Worm (Caenorhabditis elegans) whole organism, L4 larva: ENCODE data around the gene Y69F12A.1.

Source experiments
- F37D6.2 ChIP-seq: sonication (generic microtip); optimal IDR thresholded peaks from 2 replicates; lab custom pipeline; 2016; ENCODE audit warnings: mild to moderate bottlenecking, missing genetic modification characterization, missing compliant biosample characterization
- R02D3.7 ChIP-seq: fragments of 150-350 bp; sonication (generic microtip); optimal IDR thresholded peaks from 3 replicates; lab custom pipeline; 2014; ENCODE audit warnings: missing biosample characterization, missing genetic modification characterization
- T26A8.4 ChIP-seq: fragments of 200-800 bp; sonication (Bioruptor generic); IDR thresholded peaks from 2 replicates; pipeline ENCODE4 v1.3.6; 2022; ENCODE audit warnings: missing genetic modification characterization, missing compliant biosample characterization
- aha-1 ChIP-seq: fragments of 150-350 bp; peaks from one replicate; lab custom pipeline; 2014; ENCODE audit warnings: missing biosample characterization, missing genetic modification characterization
- aly-2 ChIP-seq: sonication (generic microtip); optimal IDR thresholded peaks from 2 replicates; lab custom pipeline; 2018; ENCODE audit warnings: missing biosample characterization, missing genetic modification characterization
- daf-16 ChIP-seq, 3 experiments: sonication (generic microtip); optimal IDR thresholded peaks; 2 replicates each; lab custom pipeline; 2016 to 2017; ENCODE audit warnings: missing genetic modification characterization in 3 of 3, missing genetic modification reagents in 3 of 3, mild to moderate bottlenecking in 2 of 3, missing compliant biosample characterization in 2 of 3, missing biosample characterization in 1 of 3, moderate library complexity in 1 of 3
- daf-8 ChIP-seq: fragments of 200-800 bp; sonication (Bioruptor generic); IDR thresholded peaks from 2 replicates; pipeline ENCODE4 v1.3.6; 2022; ENCODE audit warnings: missing genetic modification characterization, missing compliant biosample characterization
- dmd-6 ChIP-seq: fragments of 200-800 bp; sonication (Bioruptor generic); IDR thresholded peaks from 2 replicates; pipeline ENCODE4 v1.3.6; 2022; ENCODE audit warnings: missing genetic modification reagents, missing genetic modification characterization, missing compliant biosample characterization
- hlh-11 ChIP-seq: fragments of 200-800 bp; sonication (Bioruptor generic); optimal IDR thresholded peaks from 2 replicates; lab custom pipeline; 2018; ENCODE audit warnings: mild to moderate bottlenecking, missing genetic modification characterization, missing compliant biosample characterization
- hmg-1.1 ChIP-seq: fragments of 200-800 bp; sonication (Bioruptor generic); IDR thresholded peaks from 2 replicates; pipeline ENCODE4 v1.3.6; 2022; ENCODE audit warnings: missing genetic modification reagents, missing genetic modification characterization, missing compliant biosample characterization
- lin-13 ChIP-seq: fragments of 150-350 bp; optimal IDR thresholded peaks from 2 replicates; lab custom pipeline; 2014; ENCODE audit warnings: missing biosample characterization, missing genetic modification reagents, missing genetic modification characterization
- lin-15B ChIP-seq: fragments of 150-350 bp; sonication (generic microtip); optimal IDR thresholded peaks from 3 replicates; lab custom pipeline; 2014; ENCODE audit warnings: missing biosample characterization, missing genetic modification characterization
- lin-39 ChIP-seq: fragments of 150-350 bp; optimal IDR thresholded peaks from 2 replicates; lab custom pipeline; 2014; ENCODE audit warnings: missing biosample characterization, missing genetic modification reagents, missing genetic modification characterization
- lir-3 ChIP-seq: sonication (generic microtip); optimal IDR thresholded peaks from 2 replicates; lab custom pipeline; 2016; ENCODE audit warnings: mild to moderate bottlenecking, missing genetic modification characterization, missing compliant biosample characterization
- nhr-76 ChIP-seq: fragments of 150-350 bp; optimal IDR thresholded peaks from 2 replicates; lab custom pipeline; 2014; ENCODE audit warnings: missing biosample characterization, missing genetic modification characterization
- php-3 ChIP-seq: fragments of 200-800 bp; sonication (Bioruptor generic); IDR thresholded peaks from 2 replicates; pipeline ENCODE4 v1.3.6; 2022; ENCODE audit warnings: missing genetic modification reagents, missing genetic modification characterization, missing compliant biosample characterization
- sdz-12 ChIP-seq: fragments of 200-800 bp; sonication (Bioruptor generic); optimal IDR thresholded peaks from 2 replicates; lab custom pipeline; 2018; ENCODE audit warnings: mild to moderate bottlenecking, missing genetic modification characterization, missing compliant biosample characterization
- snpc-1.2 ChIP-seq: fragments of 200-800 bp; sonication (Bioruptor generic); IDR thresholded peaks from 2 replicates; pipeline ENCODE4 v1.3.6; 2022; ENCODE audit warnings: missing genetic modification reagents, missing genetic modification characterization, missing compliant biosample characterization
- spr-3 ChIP-seq: fragments of 200-800 bp; sonication (Bioruptor generic); optimal IDR thresholded peaks from 2 replicates; lab custom pipeline; 2018; ENCODE audit warnings: mild to moderate bottlenecking, missing genetic modification characterization, missing compliant biosample characterization
- tag-97 ChIP-seq: fragments of 200-800 bp; sonication (Bioruptor generic); IDR thresholded peaks from 2 replicates; pipeline ENCODE4 v1.3.6; 2022; ENCODE audit warnings: missing genetic modification characterization, missing compliant biosample characterization
- tra-1 ChIP-seq: fragments of 200-800 bp; sonication (Bioruptor generic); IDR thresholded peaks from 2 replicates; pipeline ENCODE4 v1.3.6; 2022; ENCODE audit warnings: missing genetic modification reagents, missing genetic modification characterization, missing compliant biosample characterization
- unc-62 ChIP-seq, 3 experiments: fragments of 150-350 bp in 1 of 3; sonication (generic microtip); optimal IDR thresholded peaks in 2 of 3; peaks in 1 of 3; 1 replicate in 1 of 3; 2 replicates in 2 of 3; lab custom pipeline; 2014 to 2017; ENCODE audit warnings: missing biosample characterization in 3 of 3, missing genetic modification characterization in 3 of 3, missing genetic modification reagents in 3 of 3, missing genotype in 1 of 3
- zip-2 ChIP-seq: fragments of 150-350 bp; optimal IDR thresholded peaks from 2 replicates; lab custom pipeline; 2014; ENCODE audit warnings: missing biosample characterization, missing genetic modification characterization

Gene Y69F12A.1

ce11 chrIII:7499421-7499902 is 42.7 kb downstream of the Y69F12A.1 start, which contains the start of the genes C07H6.9 and sap-140 (continued):
- no peak for TF ChIP-seq tra-1 (GFP tag; lab: Robert Waterston, UW)
- no peak for TF ChIP-seq R02D3.7 (tag; lab: Kevin White, UChicago)
- no peak for TF ChIP-seq sdz-12 (GFP tag; lab: Kevin White, UChicago)
- TF ChIP-seq zip-2 (tag; lab: Kevin White, UChicago) = peak; percentile 35
- TF ChIP-seq hlh-11 = peak; percentile 62
- peak; percentile 99 for TF ChIP-seq aha-1
- TF ChIP-seq F37D6.2 = peak; percentile 56
- peak; percentile 61 for TF ChIP-seq T26A8.4 (GFP tag; lab: Robert Waterston, UW)
- no peak for TF ChIP-seq php-3
- TF ChIP-seq lir-3 (tag; lab: Kevin White, UChicago) = no peak
- no peak for TF ChIP-seq lin-39 (tag; lab: Kevin White, UChicago)
- no peak for TF ChIP-seq daf-8
- TF ChIP-seq lin-13 = no peak
- TF ChIP-seq nhr-76 (tag; lab: Kevin White, UChicago) = no peak
- TF ChIP-seq hmg-1.1 = peak; percentile 56; the same call in 1 of the 2 replicates
- peak in 1 of 2 experiments; percentile 15 for TF ChIP-seq daf-16 (GFP tag; optimal IDR thresholded peaks at IDR 0.05; lab: Kevin White, UChicago)
- peak; percentile 47 for TF ChIP-seq daf-16 (tag; optimal IDR thresholded peaks at IDR 0.05; lab: Kevin White, UChicago)
- TF ChIP-seq spr-3 (GFP tag; lab: Kevin White, UChicago) = no peak
- no peak for TF ChIP-seq aly-2 (tag; lab: Kevin White, UChicago)
- no peak for TF ChIP-seq snpc-1.2 (GFP tag; lab: Robert Waterston, UW)
- no peak for TF ChIP-seq unc-62 (GFP tag; optimal IDR thresholded peaks at IDR 0.05 in 1 of 2; lab: Kevin White, UChicago)
- TF ChIP-seq unc-62 (tag; optimal IDR thresholded peaks at IDR 0.05; lab: Kevin White, UChicago) = no peak
- TF ChIP-seq lin-15B (tag; lab: Kevin White, UChicago) = no peak
- peak; percentile 53 for TF ChIP-seq dmd-6 (GFP tag; lab: Robert Waterston, UW)
- TF ChIP-seq tag-97 (GFP tag; lab: Robert Waterston, UW) = no peak

- peak; percentile 70 for TF ChIP-seq aha-1
- no peak for TF ChIP-seq daf-16 (GFP tag; optimal IDR thresholded peaks at IDR 0.05; lab: Kevin White, UChicago)
- TF ChIP-seq daf-16 (tag; optimal IDR thresholded peaks at IDR 0.05; lab: Kevin White, UChicago) = no peak
Measured at ce11 chrIII:7506983-7507382, 50.2 kb downstream of the Y69F12A.1 start.
